Fruit fly (Drosophila melanogaster) whole organism, embryonic: ENCODE data around the gene orion.

Source experiments
- Antp ChIP-seq: fragments of 200-800 bp; sonication (Bioruptor generic); optimal IDR thresholded peaks from 3 replicates; lab custom pipeline; 2016; ENCODE audit warnings: missing biosample characterization, missing genetic modification characterization
- Bdp1 ChIP-seq: fragments of 200-800 bp; sonication (Bioruptor generic); optimal IDR thresholded peaks from 3 replicates; lab custom pipeline; 2016; ENCODE audit warnings: missing biosample characterization, missing genetic modification characterization
- CG10366 ChIP-seq: fragments of 200-800 bp; sonication (Bioruptor generic); IDR thresholded peaks from 2 replicates; pipeline ENCODE4 v1.3.6; 2022; ENCODE audit warnings: missing biosample characterization, missing genetic modification characterization
- CG11093 ChIP-seq: fragments of 200-800 bp; sonication (Bioruptor generic); IDR thresholded peaks from 3 replicates; pipeline ENCODE4 v1.3.6; 2022; ENCODE audit warnings: missing biosample characterization, missing genetic modification characterization
- CG11247 ChIP-seq: fragments of 200-800 bp; sonication (Bioruptor generic); IDR thresholded peaks from 2 replicates; pipeline ENCODE4 v1.3.6; 2022; ENCODE audit warnings: missing biosample characterization, missing genetic modification characterization
- CG11504 ChIP-seq: fragments of 200-800 bp; sonication (Bioruptor generic); optimal IDR thresholded peaks from 3 replicates; lab custom pipeline; 2019; ENCODE audit warnings: missing biosample characterization, mild to moderate bottlenecking, missing genetic modification characterization, moderate library complexity
- CG12236 ChIP-seq: fragments of 200-800 bp; sonication (Bioruptor generic); optimal IDR thresholded peaks from 2 replicates; lab custom pipeline; 2016; ENCODE audit warnings: missing biosample characterization, missing genetic modification characterization
- CG1233 ChIP-seq: fragments of 200-800 bp; sonication (Bioruptor generic); optimal IDR thresholded peaks from 4 replicates; lab custom pipeline; 2018; ENCODE audit warnings: missing biosample characterization, mild to moderate bottlenecking, missing genetic modification characterization
- CG12769 ChIP-seq: fragments of 200-800 bp; sonication (Bioruptor generic); optimal IDR thresholded peaks from 2 replicates; lab custom pipeline; 2019; ENCODE audit warnings: missing biosample characterization, mild to moderate bottlenecking, missing genetic modification characterization, moderate library complexity
- CG13775 ChIP-seq: fragments of 200-800 bp; sonication (Bioruptor generic); optimal IDR thresholded peaks from 3 replicates; lab custom pipeline; 2017; ENCODE audit warnings: missing biosample characterization, mild to moderate bottlenecking, missing genetic modification characterization
- CG14860 ChIP-seq: fragments of 200-800 bp; sonication (Bioruptor generic); IDR thresholded peaks from 3 replicates; pipeline ENCODE4 v1.3.6; 2022; ENCODE audit warnings: missing biosample characterization, missing genetic modification characterization; ENCODE audit not compliant: partially characterized antibody
- CG15073 ChIP-seq: fragments of 200-800 bp; sonication (Bioruptor generic); optimal IDR thresholded peaks from 2 replicates; lab custom pipeline; 2016; ENCODE audit warnings: missing biosample characterization, missing genetic modification characterization
- CG15479 ChIP-seq: fragments of 200-800 bp; sonication (Bioruptor generic); optimal IDR thresholded peaks from 3 replicates; lab custom pipeline; 2019; ENCODE audit warnings: missing biosample characterization, mild to moderate bottlenecking, missing genetic modification characterization, moderate library complexity
- CG1603 ChIP-seq: fragments of 200-800 bp; sonication (Bioruptor generic); optimal IDR thresholded peaks from 2 replicates; lab custom pipeline; 2019; ENCODE audit warnings: missing biosample characterization, mild to moderate bottlenecking, missing genetic modification characterization, moderate library complexity
- CG17385 ChIP-seq: fragments of 200-800 bp; sonication (Bioruptor generic); optimal IDR thresholded peaks from 3 replicates; lab custom pipeline; 2018; ENCODE audit warnings: missing biosample characterization, mild to moderate bottlenecking, missing genetic modification characterization
- CG17829 ChIP-seq: fragments of 200-800 bp; optimal IDR thresholded peaks from 2 replicates; lab custom pipeline; 2019; ENCODE audit warnings: missing biosample characterization, mild to moderate bottlenecking, missing genetic modification characterization, moderate library complexity
- CG2712 ChIP-seq: fragments of 200-800 bp; optimal IDR thresholded peaks from 3 replicates; lab custom pipeline; 2019; ENCODE audit warnings: missing biosample characterization, mild to moderate bottlenecking, missing genetic modification characterization, moderate library complexity
- CG3065 ChIP-seq: fragments of 200-800 bp; sonication (Bioruptor generic); optimal IDR thresholded peaks from 2 replicates; lab custom pipeline; 2016; ENCODE audit warnings: missing biosample characterization, missing genetic modification characterization
- CG32532 ChIP-seq: fragments of 200-800 bp; sonication (Bioruptor generic); IDR thresholded peaks from 2 replicates; pipeline ENCODE4 v1.3.6; 2022; ENCODE audit warnings: missing biosample characterization, missing genetic modification characterization
- CG3847 ChIP-seq: fragments of 200-800 bp; sonication (Bioruptor generic); IDR thresholded peaks from 2 replicates; pipeline ENCODE4 v1.3.6; 2022; ENCODE audit warnings: missing biosample characterization, missing genetic modification characterization
- CG4854 ChIP-seq: fragments of 200-800 bp; sonication (Bioruptor generic); optimal IDR thresholded peaks from 2 replicates; lab custom pipeline; 2016; ENCODE audit warnings: missing biosample characterization, missing genetic modification characterization, inconsistent platforms
- CG7963 ChIP-seq: fragments of 200-800 bp; sonication (Bioruptor generic); IDR thresholded peaks from 3 replicates; pipeline ENCODE4 v1.3.6; 2022; ENCODE audit warnings: missing biosample characterization, missing genetic modification characterization; ENCODE audit not compliant: partially characterized antibody
- CTCF ChIP-seq: fragments of 200-800 bp; sonication (Bioruptor generic); optimal IDR thresholded peaks from 2 replicates; lab custom pipeline; 2017; ENCODE audit warnings: missing biosample characterization, mild to moderate bottlenecking, missing genetic modification characterization, moderate library complexity
- CoRest ChIP-seq: fragments of 200-800 bp; sonication (Bioruptor generic); optimal IDR thresholded peaks from 3 replicates; lab custom pipeline; 2018; ENCODE audit warnings: missing biosample characterization, mild to moderate bottlenecking, missing genetic modification characterization, moderate library complexity
- Doc3 ChIP-seq: fragments of 200-800 bp; sonication (Bioruptor generic); IDR thresholded peaks from 3 replicates; pipeline ENCODE4 v1.3.6; 2022; ENCODE audit warnings: missing biosample characterization, missing genetic modification characterization; ENCODE audit not compliant: partially characterized antibody
- Hr51 ChIP-seq, 2 experiments: fragments of 200-800 bp; sonication (Bioruptor generic); optimal IDR thresholded peaks; 2 replicates in 1 of 2; 3 replicates in 1 of 2; lab custom pipeline; 2016 to 2018; ENCODE audit warnings: missing biosample characterization in 2 of 2, missing genetic modification characterization in 2 of 2, mild to moderate bottlenecking in 1 of 2, moderate library complexity in 1 of 2
- Kr ChIP-seq: fragments of 200-800 bp; sonication (Bioruptor generic); optimal IDR thresholded peaks from 2 replicates; lab custom pipeline; 2017; ENCODE audit warnings: missing biosample characterization, mild to moderate bottlenecking, missing genetic modification characterization
- Mrtf ChIP-seq: fragments of 200-800 bp; sonication (Bioruptor generic); IDR thresholded peaks from 3 replicates; pipeline ENCODE4 v1.3.6; 2022; ENCODE audit warnings: missing biosample characterization, missing genetic modification characterization
- NK7.1 ChIP-seq: fragments of 200-800 bp; sonication (Bioruptor generic); optimal IDR thresholded peaks from 3 replicates; lab custom pipeline; 2016; ENCODE audit warnings: missing biosample characterization, missing genetic modification characterization
- Oli ChIP-seq: fragments of 200-800 bp; sonication (Bioruptor generic); optimal IDR thresholded peaks from 2 replicates; lab custom pipeline; 2018; ENCODE audit warnings: missing biosample characterization, mild to moderate bottlenecking, missing genetic modification characterization, moderate library complexity
- PHDP ChIP-seq: fragments of 200-800 bp; sonication (Bioruptor generic); optimal IDR thresholded peaks from 3 replicates; lab custom pipeline; 2018; ENCODE audit warnings: missing biosample characterization, mild to moderate bottlenecking, missing genetic modification characterization, moderate library complexity
- Sry-δ ChIP-seq: fragments of 200-800 bp; sonication (Bioruptor generic); optimal IDR thresholded peaks from 2 replicates; lab custom pipeline; 2016; ENCODE audit warnings: missing biosample characterization, missing genetic modification characterization
- Tbp ChIP-seq: fragments of >200 bp; optimal IDR thresholded peaks from 2 replicates; lab custom pipeline; 2018; ENCODE audit warnings: missing biosample characterization, missing genetic modification characterization
- YL-1 ChIP-seq: fragments of 200-800 bp; sonication (Bioruptor generic); optimal IDR thresholded peaks from 3 replicates; lab custom pipeline; 2017; ENCODE audit warnings: missing biosample characterization, mild to moderate bottlenecking, missing genetic modification characterization
- chif ChIP-seq, 2 experiments: fragments of 200-800 bp; sonication (Bioruptor generic); optimal IDR thresholded peaks; 3 replicates each; lab custom pipeline; 2016; ENCODE audit warnings: missing biosample characterization in 2 of 2, missing genetic modification characterization in 2 of 2
- disco-r ChIP-seq: fragments of 200-800 bp; sonication (Bioruptor generic); optimal IDR thresholded peaks from 2 replicates; lab custom pipeline; 2016; ENCODE audit warnings: missing biosample characterization, missing genetic modification characterization
- dpn ChIP-seq, 2 experiments: fragments of 200-800 bp; sonication (Bioruptor generic); optimal IDR thresholded peaks; 3 replicates each; lab custom pipeline; 2016; ENCODE audit warnings: missing biosample characterization in 2 of 2, missing genetic modification characterization in 2 of 2
- en ChIP-seq: fragments of 200-800 bp; sonication (Bioruptor generic); optimal IDR thresholded peaks from 2 replicates; lab custom pipeline; 2016; ENCODE audit warnings: missing biosample characterization, missing genetic modification characterization
- esg ChIP-seq: fragments of 200-800 bp; sonication (Bioruptor generic); conservative IDR thresholded peaks from 2 replicates; pipeline ENCODE4 v1.3.6; 2022; ENCODE audit warnings: missing biosample characterization, missing genetic modification characterization
- eve ChIP-seq, 2 experiments: fragments of >200 bp; optimal IDR thresholded peaks; 2 replicates each; lab custom pipeline; 2017; ENCODE audit warnings: missing biosample characterization in 2 of 2, missing genetic modification characterization in 2 of 2
- eyg ChIP-seq: fragments of 200-800 bp; sonication (Bioruptor generic); optimal IDR thresholded peaks from 3 replicates; lab custom pipeline; 2016; ENCODE audit warnings: missing biosample characterization, missing genetic modification characterization
- fd3F ChIP-seq: fragments of 200-800 bp; sonication (Bioruptor generic); optimal IDR thresholded peaks from 2 replicates; lab custom pipeline; 2018; ENCODE audit warnings: missing biosample characterization, mild to moderate bottlenecking, missing genetic modification characterization, moderate library complexity
- fru ChIP-seq: fragments of >200 bp; optimal IDR thresholded peaks from 2 replicates; lab custom pipeline; 2017
- hkb ChIP-seq, 2 experiments: fragments of 200-800 bp in 1 of 2; fragments of >200 bp in 1 of 2; sonication (Bioruptor generic) in 1 of 2; IDR thresholded peaks in 1 of 2; optimal IDR thresholded peaks in 1 of 2; 2 replicates each; pipeline versions ENCODE4 v1.3.6 to Lab custom; 2017 to 2022; ENCODE audit warnings: missing biosample characterization in 1 of 2, missing genetic modification characterization in 1 of 2
- insv ChIP-seq, 2 experiments: fragments of 200-800 bp; sonication (Bioruptor generic); optimal IDR thresholded peaks; 3 replicates each; lab custom pipeline; 2016 to 2018; ENCODE audit warnings: missing biosample characterization in 2 of 2, missing genetic modification characterization in 2 of 2
- nom ChIP-seq: fragments of 200-800 bp; sonication (Bioruptor generic); optimal IDR thresholded peaks from 2 replicates; lab custom pipeline; 2017; ENCODE audit warnings: missing biosample characterization, missing genetic modification characterization, mild to moderate bottlenecking, moderate library complexity, missing genetic modification reagents
- oc ChIP-seq: fragments of 200-800 bp; sonication (Bioruptor generic); optimal IDR thresholded peaks from 2 replicates; lab custom pipeline; 2018; ENCODE audit warnings: missing biosample characterization, mild to moderate bottlenecking, missing genetic modification characterization, moderate library complexity
- ro ChIP-seq: fragments of 200-800 bp; sonication (Bioruptor generic); IDR thresholded peaks from 2 replicates; pipeline ENCODE4 v1.3.6; 2022; ENCODE audit warnings: missing biosample characterization, missing genetic modification characterization
- sisA ChIP-seq: fragments of 200-800 bp; sonication (Bioruptor generic); IDR thresholded peaks from 2 replicates; pipeline ENCODE4 v1.3.6; 2022; ENCODE audit warnings: missing biosample characterization, missing genetic modification characterization
- tin ChIP-seq: fragments of 200-800 bp; sonication (Bioruptor generic); optimal IDR thresholded peaks from 3 replicates; lab custom pipeline; 2016; ENCODE audit warnings: missing biosample characterization, missing genetic modification characterization
- trem ChIP-seq: fragments of 200-800 bp; optimal IDR thresholded peaks from 3 replicates; lab custom pipeline; 2019; ENCODE audit warnings: missing biosample characterization, mild to moderate bottlenecking, missing genetic modification characterization, moderate library complexity

Gene orion

DNA sequence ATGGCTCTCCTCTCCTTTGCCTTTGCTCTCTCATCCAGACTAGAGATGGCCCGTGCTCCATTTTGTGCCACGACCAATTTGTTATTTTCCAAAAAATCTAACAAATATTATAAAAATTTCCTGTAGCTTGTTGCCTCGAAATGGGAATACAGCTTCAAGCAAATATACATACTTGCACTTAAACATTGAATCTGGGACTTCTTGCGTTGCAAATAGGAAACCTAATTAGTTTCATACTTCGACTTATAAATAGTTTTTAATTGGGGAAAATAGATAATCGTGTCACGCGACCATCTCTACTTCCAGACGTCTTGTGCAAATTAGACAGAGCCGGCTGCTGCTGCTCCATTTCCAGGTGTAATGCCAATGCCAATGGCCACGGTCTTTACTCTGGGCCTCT lies 23.7 kb upstream of the orion start (continued):
- TF ChIP-seq CG1233 (GFP tag; lab: Kevin White, UChicago) (peak; percentile 49), Sry-δ (GFP tag; lab: Kevin White, UChicago) (peak; percentile 56), Tbp (no peak), CG1603 (tag; lab: Kevin White, UChicago) (peak; percentile 39), trem (tag; lab: Kevin White, UChicago) (peak; percentile 28), hkb (optimal IDR thresholded peaks at IDR 0.05; lab: Kevin White, UChicago) (no peak), hkb (GFP tag; IDR thresholded peaks at IDR 0.05; lab: Robert Waterston, UW) (peak; percentile 35; the same call in 1 of the 2 replicates), CG4854 (GFP tag; lab: Kevin White, UChicago) (peak; percentile 3), tin (GFP tag; lab: Kevin White, UChicago) (peak; percentile 23), CG11093 (GFP tag; lab: Robert Waterston, UW) (0 out of 3 replicates have a peak, but pooled peaks have one; percentile 38), PHDP (tag; lab: Kevin White, UChicago) (peak; percentile 50), CG11504 (tag; lab: Kevin White, UChicago) (peak; percentile 72), CG7963 (GFP tag; lab: Robert Waterston, UW) (no peak), CG12236 (no peak), nom (GFP tag; lab: Kevin White, UChicago) (peak; percentile 73), CG17829 (tag; lab: Kevin White, UChicago) (peak; percentile 36), Hr51 (GFP tag; optimal IDR thresholded peaks at IDR 0.05; lab: Kevin White, UChicago) (peak in 1 of 2 experiments; percentile 62), CG10366 (GFP tag; lab: Robert Waterston, UW) (no peak), sisA (GFP tag; lab: Robert Waterston, UW) (peak; percentile 38; the same call in 1 of the 2 replicates), CoRest (tag; lab: Kevin White, UChicago) (peak; percentile 56), CG11247 (GFP tag; lab: Robert Waterston, UW) (no peak), dpn (GFP tag; optimal IDR thresholded peaks at IDR 0.05; lab: Kevin White, UChicago) (peak in 1 of 2 experiments; percentile 31), CG32532 (GFP tag; lab: Robert Waterston, UW) (peak; percentile 9; the same call in 1 of the 2 replicates), CG12769 (tag; lab: Kevin White, UChicago) (peak; percentile 42), oc (tag; lab: Kevin White, UChicago) (no peak), YL-1 (GFP tag; lab: Kevin White, UChicago) (no peak), Oli (peak; percentile 60), chif (GFP tag; optimal IDR thresholded peaks at IDR 0.05; lab: Kevin White, UChicago) (peak in 1 of 2 experiments; percentile 42), NK7.1 (no peak), CG3847 (GFP tag; lab: Robert Waterston, UW) (0 out of 2 replicates have a peak, but pooled peaks have one; percentile 18), esg (GFP tag; lab: Robert Waterston, UW) (peak; percentile 32; the same call in 1 of the 2 replicates), ro (no peak), CG17385 (GFP tag; lab: Kevin White, UChicago) (peak; percentile 47), CG2712 (tag; lab: Kevin White, UChicago) (peak; percentile 70), CG15479 (GFP tag; lab: Kevin White, UChicago) (no peak), CG13775 (GFP tag; lab: Kevin White, UChicago) (peak; percentile 41), eve (GFP tag; optimal IDR thresholded peaks at IDR 0.05; lab: Kevin White, UChicago) (peak in 1 of 2 experiments; percentile 53), en (GFP tag; lab: Kevin White, UChicago) (no peak), CG3065 (GFP tag; lab: Kevin White, UChicago) (no peak), fd3F (peak; percentile 9), Doc3 (GFP tag; lab: Robert Waterston, UW) (peak; percentile 67), insv (GFP tag; optimal IDR thresholded peaks at IDR 0.05; lab: Kevin White, UChicago) (no peak), CG14860 (0 out of 3 replicates have a peak, but pooled peaks have one; percentile 50), CTCF (GFP tag; lab: Kevin White, UChicago) (no peak), Antp (no peak), Kr (GFP tag; lab: Kevin White, UChicago) (no peak), eyg (GFP tag; lab: Kevin White, UChicago) (no peak), CG15073 (GFP tag; lab: Kevin White, UChicago) (no peak), disco-r (no peak), fru (lab: Kevin White, UChicago) (no peak), Bdp1 (GFP tag; lab: Kevin White, UChicago) (peak; percentile 21), Mrtf (GFP tag; lab: Robert Waterston, UW) (no peak)
